Worm (Caenorhabditis elegans): ENCODE measurements around the gene lat-2.

DNA sequence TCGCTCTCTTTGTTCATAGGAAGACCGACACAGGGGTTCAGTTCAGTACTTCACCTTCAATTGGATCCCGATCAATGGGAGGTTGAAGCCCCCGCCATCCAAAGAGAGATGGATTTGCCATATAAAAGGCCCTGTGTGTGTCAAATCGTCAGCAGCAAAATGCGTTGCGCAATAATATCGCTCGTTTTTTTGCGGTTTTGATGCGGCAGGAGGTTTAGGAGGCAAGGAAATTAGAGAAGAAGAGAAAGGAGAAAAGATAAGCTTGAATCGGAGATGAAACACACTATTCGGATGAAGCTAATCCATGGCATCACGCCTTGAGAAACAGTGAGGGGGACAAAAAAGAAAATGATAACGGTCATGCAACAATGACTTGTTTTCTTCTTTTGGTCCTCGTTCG, 35.6 kb downstream of the lat-2 start:
- TF ChIP-seq W03F9.2 (tag; optimal IDR thresholded peaks at IDR 0.05): no peak
- TF ChIP-seq him-1 (tag; optimal IDR thresholded peaks at IDR 0.05): no peak

All from whole organism, L4/young adult.